Comparison of ENCODE assay signal across 4 worm cellular contexts in genomic region chrII:6629775-6630174, ce11.
A peak's percentile ranks its signal among the peaks of the same experiment; 100 is the strongest.
TF ChIP-seq lines count a peak whose summit lies in the region.

No protein-coding gene starts in this region.

TF ChIP-seq in whole organism, L2 larva, 48 proteins besides CTCF, POLR2A, EP300 and RAD21:
- TF ChIP-seq fos-1 (tag; optimal IDR thresholded peaks at IDR 0.05; lab: Kevin White, UChicago) (peak; percentile 71), sem-4 (tag; optimal IDR thresholded peaks at IDR 0.05; lab: Kevin White, UChicago) (no peak)
TF ChIP-seq in whole organism, L2 larva: peak in this region for 1.

TF ChIP-seq in whole organism, L3 larva, 47 proteins besides CTCF, POLR2A, EP300 and RAD21:
- TF ChIP-seq elt-2 (tag; optimal IDR thresholded peaks at IDR 0.05; lab: Kevin White, UChicago) (peak; percentile 14), ama-1 (optimal IDR thresholded peaks at IDR 0.05; lab: Kevin White, UChicago) (no peak)

TF ChIP-seq in whole organism, L4 larva, 104 proteins besides CTCF, POLR2A, EP300 and RAD21:
- TF ChIP-seq T20F7.1 (GFP tag; optimal IDR thresholded peaks at IDR 0.05; lab: Kevin White, UChicago) (peak; percentile 26), mxl-3 (GFP tag; optimal IDR thresholded peaks at IDR 0.05; lab: Kevin White, UChicago) (no peak), lin-29 (GFP tag; IDR thresholded peaks at IDR 0.05; lab: Robert Waterston, UW) (no peak), pqm-1 (tag; optimal IDR thresholded peaks at IDR 0.05; lab: Kevin White, UChicago) (peak; percentile 59), nhr-28 (tag; optimal IDR thresholded peaks at IDR 0.05; lab: Kevin White, UChicago) (peak; percentile 52), dmd-6 (GFP tag; IDR thresholded peaks at IDR 0.05; lab: Robert Waterston, UW) (peak; percentile 35; the same call in 1 of the 2 replicates), daf-16 (GFP tag; optimal IDR thresholded peaks at IDR 0.05; lab: Kevin White, UChicago) (no peak), daf-16 (tag; optimal IDR thresholded peaks at IDR 0.05; lab: Kevin White, UChicago) (peak; percentile 1)
TF ChIP-seq in whole organism, L4 larva: peak in this region for 5.

TF ChIP-seq in whole organism, young adult, 124 proteins besides CTCF, POLR2A, EP300 and RAD21:
- no peak for TF ChIP-seq Y56A3A.18 (GFP tag; IDR thresholded peaks at IDR 0.05; lab: Robert Waterston, UW)
- no peak for TF ChIP-seq pbrm-1 (GFP tag; IDR thresholded peaks at IDR 0.05; lab: Robert Waterston, UW)
- peak; percentile 88 for TF ChIP-seq unc-62 (GFP tag; optimal IDR thresholded peaks at IDR 0.05; lab: Kevin White, UChicago)
- peak; percentile 1 for TF ChIP-seq nhr-80 (tag; optimal IDR thresholded peaks at IDR 0.05; lab: Kevin White, UChicago)
